Fruit fly (Drosophila melanogaster) whole organism, embryonic: ENCODE data around the gene CG6040.
A peak's percentile ranks its signal among the peaks of the same experiment; 100 is the strongest.

Source experiments
- CG8765 ChIP-seq: fragments of 200-800 bp; sonication (Bioruptor generic); IDR thresholded peaks from 2 replicates; pipeline ENCODE4 v1.3.6; 2022; ENCODE audit warnings: missing biosample characterization, missing genetic modification characterization
- ase ChIP-seq: fragments of 200-800 bp; sonication (Bioruptor generic); IDR thresholded peaks from 3 replicates; pipeline ENCODE4 v1.3.6; 2022; ENCODE audit warnings: missing biosample characterization, missing genetic modification characterization
- hb ChIP-seq: fragments of 200-800 bp; sonication (Bioruptor generic); IDR thresholded peaks from 3 replicates; pipeline ENCODE4 v1.3.6; 2022; ENCODE audit warnings: missing biosample characterization, missing genetic modification characterization; ENCODE audit not compliant: partially characterized antibody
- lab ChIP-seq: fragments of 200-800 bp; sonication (Bioruptor generic); optimal IDR thresholded peaks from 3 replicates; lab custom pipeline; 2017; ENCODE audit warnings: missing biosample characterization, missing genetic modification characterization, mild to moderate bottlenecking, moderate library complexity, missing genetic modification reagents
- sc ChIP-seq, 3 experiments: fragments of >200 bp in 2 of 3; fragments of 200-800 bp in 1 of 3; sonication (Bioruptor generic) in 1 of 3; optimal IDR thresholded peaks; 2 replicates in 2 of 3; 3 replicates in 1 of 3; lab custom pipeline; 2017; ENCODE audit warnings: mild to moderate bottlenecking in 1 of 3, missing biosample characterization in 1 of 3, missing genetic modification characterization in 1 of 3, missing genetic modification reagents in 1 of 3

DNA sequence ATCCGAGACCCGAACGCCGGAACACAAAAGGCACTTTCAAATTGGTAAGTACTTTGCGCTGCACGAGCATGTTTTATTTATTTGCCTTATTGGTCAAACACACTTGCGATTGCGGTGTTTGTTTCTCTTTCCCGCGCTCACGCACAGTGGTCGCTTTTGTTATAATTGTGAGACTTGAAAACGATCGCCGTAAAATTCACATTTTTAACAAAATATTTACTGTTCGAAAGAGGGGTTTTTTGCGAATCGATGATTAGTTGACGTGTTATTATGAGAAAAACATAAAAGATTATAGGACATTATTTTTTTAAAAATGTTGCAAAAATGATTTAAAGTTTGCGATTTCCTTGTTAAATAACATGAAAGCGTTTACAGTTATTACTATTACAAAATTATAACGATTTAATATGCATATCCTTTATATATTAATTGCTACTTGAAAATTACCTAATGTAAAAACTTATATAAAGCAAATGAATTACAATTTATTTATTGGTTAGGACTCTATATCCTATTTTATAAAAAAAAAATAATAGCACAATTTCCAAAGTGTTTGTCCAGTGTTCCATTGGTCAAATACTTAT, 68.2 kb downstream of the CG6040 start:
- TF ChIP-seq ase (GFP tag; lab: Robert Waterston, UW) (no peak), CG8765 (GFP tag; lab: Robert Waterston, UW) (no peak; the same call in 1 of the 2 replicates), hb (no peak), lab (GFP tag; lab: Kevin White, UChicago) (peak; percentile 57), sc (optimal IDR thresholded peaks at IDR 0.05; lab: Kevin White, UChicago) (no peak), sc (GFP tag; optimal IDR thresholded peaks at IDR 0.05; lab: Kevin White, UChicago) (peak; percentile 13)
